Worm (Caenorhabditis elegans) whole organism, L4 larva: ENCODE measurements around the gene F20C5.6.

Experiments
- D1046.2 ChIP-seq: fragments of 200-800 bp; sonication (Bioruptor generic); IDR thresholded peaks from 2 replicates; pipeline ENCODE4 v1.3.6; 2022; ENCODE audit warnings: missing genetic modification characterization, missing compliant biosample characterization
- F10B5.3 ChIP-seq: sonication (generic microtip); optimal IDR thresholded peaks from 2 replicates; lab custom pipeline; 2016; ENCODE audit warnings: mild to moderate bottlenecking, missing genetic modification characterization, missing compliant biosample characterization
- F26F4.8 ChIP-seq: fragments of 200-800 bp; sonication (Bioruptor generic); conservative IDR thresholded peaks from 2 replicates; pipeline ENCODE4 v1.3.6; 2022; ENCODE audit warnings: missing genetic modification characterization, missing compliant biosample characterization
- Y75B8A.6 ChIP-seq: fragments of 200-800 bp; sonication (Bioruptor generic); IDR thresholded peaks from 2 replicates; pipeline ENCODE4 v1.3.6; 2022; ENCODE audit warnings: missing genetic modification reagents, missing genetic modification characterization, missing compliant biosample characterization
- ZK337.2 ChIP-seq: fragments of 200-800 bp; sonication (Bioruptor generic); IDR thresholded peaks from 2 replicates; pipeline ENCODE4 v1.3.6; 2022; ENCODE audit warnings: missing genetic modification reagents, missing genetic modification characterization, missing compliant biosample characterization
- ZK546.5 ChIP-seq, 2 experiments: sonication (generic microtip); optimal IDR thresholded peaks; 2 replicates each; lab custom pipeline; 2017; ENCODE audit warnings: missing biosample characterization in 2 of 2, missing genetic modification characterization in 2 of 2
- aha-1 ChIP-seq: fragments of 150-350 bp; peaks from one replicate; lab custom pipeline; 2014; ENCODE audit warnings: missing biosample characterization, missing genetic modification characterization
- ama-1 ChIP-seq: fragments of 150-350 bp; optimal IDR thresholded peaks from 2 replicates; lab custom pipeline; 2014; ENCODE audit warnings: inconsistent platforms, mixed read lengths
- arid-1 ChIP-seq: fragments of 200-800 bp; sonication (Bioruptor generic); conservative IDR thresholded peaks from 2 replicates; pipeline ENCODE4 v1.3.6; 2022; ENCODE audit warnings: missing genetic modification reagents, missing genetic modification characterization, missing compliant biosample characterization
- attf-4 ChIP-seq: sonication (generic microtip); optimal IDR thresholded peaks from 3 replicates; lab custom pipeline; 2017; ENCODE audit warnings: missing biosample characterization, missing genetic modification characterization
- ceh-28 ChIP-seq: fragments of 150-350 bp; optimal IDR thresholded peaks from 2 replicates; lab custom pipeline; 2014; ENCODE audit warnings: missing biosample characterization, missing genetic modification reagents, missing genetic modification characterization
- ceh-44 ChIP-seq: fragments of 200-800 bp; sonication (Bioruptor generic); IDR thresholded peaks from 2 replicates; pipeline ENCODE4 v1.3.6; 2022; ENCODE audit warnings: missing genetic modification reagents, missing genetic modification characterization, missing compliant biosample characterization
- cey-2 ChIP-seq: sonication (generic microtip); optimal IDR thresholded peaks from 3 replicates; lab custom pipeline; 2017; ENCODE audit warnings: missing genetic modification characterization, mild to moderate bottlenecking, missing compliant biosample characterization, antibody characterized with exemption, borderline replicate concordance; ENCODE audit not compliant: insufficient read depth
- ctbp-1 ChIP-seq: fragments of 200-800 bp; sonication (Bioruptor generic); IDR thresholded peaks from 2 replicates; pipeline ENCODE4 v1.3.6; 2022; ENCODE audit warnings: missing genetic modification reagents, missing genetic modification characterization, missing compliant biosample characterization
- daf-19 ChIP-seq: fragments of 200-800 bp; sonication (Bioruptor generic); conservative IDR thresholded peaks from 2 replicates; pipeline ENCODE4 v1.3.6; 2022; ENCODE audit warnings: missing genetic modification characterization, missing compliant biosample characterization
- dpl-1 ChIP-seq: fragments of 150-350 bp; optimal IDR thresholded peaks from 2 replicates; lab custom pipeline; 2014; ENCODE audit warnings: missing biosample characterization, missing genetic modification reagents, missing genetic modification characterization
- duxl-1 ChIP-seq: sonication (generic microtip); optimal IDR thresholded peaks from 2 replicates; lab custom pipeline; 2016; ENCODE audit warnings: mild to moderate bottlenecking, missing genetic modification characterization, moderate library complexity, missing compliant biosample characterization; ENCODE audit not compliant: poor library complexity
- egl-43 ChIP-seq: fragments of 200-800 bp; sonication (Bioruptor generic); IDR thresholded peaks from 2 replicates; pipeline ENCODE4 v1.3.6; 2022; ENCODE audit warnings: missing genetic modification reagents, missing genetic modification characterization, missing compliant biosample characterization
- fkh-10 ChIP-seq: fragments of 150-350 bp; optimal IDR thresholded peaks from 2 replicates; lab custom pipeline; 2014; ENCODE audit warnings: missing biosample characterization, missing genetic modification reagents, missing genetic modification characterization
- fos-1 ChIP-seq: fragments of 150-350 bp; optimal IDR thresholded peaks from 2 replicates; lab custom pipeline; 2014; ENCODE audit warnings: missing biosample characterization, missing genetic modification characterization
- hif-1 ChIP-seq, 2 experiments: sonication (generic microtip); optimal IDR thresholded peaks; 2 replicates each; lab custom pipeline; 2016 to 2017; ENCODE audit warnings: missing compliant biosample characterization in 2 of 2, missing genetic modification characterization in 2 of 2, missing genetic modification reagents in 2 of 2, missing genotype in 2 of 2, mild to moderate bottlenecking in 1 of 2
- hlh-11 ChIP-seq: fragments of 200-800 bp; sonication (Bioruptor generic); optimal IDR thresholded peaks from 2 replicates; lab custom pipeline; 2018; ENCODE audit warnings: mild to moderate bottlenecking, missing genetic modification characterization, missing compliant biosample characterization
- hlh-30 ChIP-seq: sonication (generic microtip); optimal IDR thresholded peaks from 2 replicates; lab custom pipeline; 2017; ENCODE audit warnings: antibody characterized with exemption, mild to moderate bottlenecking, missing genetic modification characterization, missing compliant biosample characterization; ENCODE audit not compliant: insufficient read depth
- lim-7 ChIP-seq: fragments of 200-800 bp; sonication (Bioruptor generic); IDR thresholded peaks from 2 replicates; pipeline ENCODE4 v1.3.6; 2022; ENCODE audit warnings: missing genetic modification characterization, missing compliant biosample characterization
- lin-1 ChIP-seq: fragments of 200-800 bp; sonication (Bioruptor generic); IDR thresholded peaks from 2 replicates; pipeline ENCODE4 v1.3.6; 2022; ENCODE audit warnings: missing genetic modification reagents, missing genetic modification characterization, missing compliant biosample characterization
- lin-13 ChIP-seq: fragments of 150-350 bp; optimal IDR thresholded peaks from 2 replicates; lab custom pipeline; 2014; ENCODE audit warnings: missing biosample characterization, missing genetic modification reagents, missing genetic modification characterization
- lin-15B ChIP-seq: fragments of 150-350 bp; sonication (generic microtip); optimal IDR thresholded peaks from 3 replicates; lab custom pipeline; 2014; ENCODE audit warnings: missing biosample characterization, missing genetic modification characterization
- lin-38 ChIP-seq: fragments of 200-800 bp; sonication (Bioruptor generic); IDR thresholded peaks from 2 replicates; pipeline ENCODE4 v1.3.6; 2022; ENCODE audit warnings: missing genetic modification reagents, missing genetic modification characterization, missing compliant biosample characterization
- lsy-2 ChIP-seq, 2 experiments: fragments of 150-350 bp in 1 of 2; sonication (generic microtip) in 1 of 2; optimal IDR thresholded peaks; 2 replicates each; lab custom pipeline; 2014 to 2017; ENCODE audit warnings: missing biosample characterization in 2 of 2, missing genetic modification characterization in 2 of 2
- mep-1 ChIP-seq: fragments of 150-350 bp; sonication (generic microtip); optimal IDR thresholded peaks from 3 replicates; lab custom pipeline; 2014; ENCODE audit warnings: missing biosample characterization, missing genetic modification characterization
- mes-2 ChIP-seq: sonication (generic microtip); optimal IDR thresholded peaks from 2 replicates; lab custom pipeline; 2016; ENCODE audit warnings: missing genotype, mild to moderate bottlenecking, missing genetic modification characterization, missing compliant biosample characterization; ENCODE audit not compliant: poor library complexity, severe bottlenecking
- mxl-3 ChIP-seq: fragments of 200-800 bp; sonication (Bioruptor generic); optimal IDR thresholded peaks from 2 replicates; lab custom pipeline; 2018; ENCODE audit warnings: mild to moderate bottlenecking, missing genetic modification characterization, missing compliant biosample characterization
- nhr-111 ChIP-seq: fragments of 200-800 bp; sonication (Bioruptor generic); optimal IDR thresholded peaks from 2 replicates; lab custom pipeline; 2018; ENCODE audit warnings: mild to moderate bottlenecking, missing genetic modification characterization, missing compliant biosample characterization
- nhr-28 ChIP-seq: fragments of 150-350 bp; optimal IDR thresholded peaks from 2 replicates; lab custom pipeline; 2014; ENCODE audit warnings: missing biosample characterization, missing genetic modification characterization
- nhr-6 ChIP-seq: fragments of 150-350 bp; optimal IDR thresholded peaks from 2 replicates; lab custom pipeline; 2014; ENCODE audit warnings: missing biosample characterization, missing genetic modification characterization
- nhr-77 ChIP-seq: fragments of 150-350 bp; optimal IDR thresholded peaks from 2 replicates; lab custom pipeline; 2014; ENCODE audit warnings: missing biosample characterization, missing genetic modification characterization
- pqm-1 ChIP-seq: sonication (generic microtip); optimal IDR thresholded peaks from 2 replicates; lab custom pipeline; 2017; ENCODE audit warnings: missing biosample characterization, missing genetic modification characterization
- rbr-2 ChIP-seq: sonication (generic microtip); optimal IDR thresholded peaks from 2 replicates; lab custom pipeline; 2016; ENCODE audit warnings: missing genotype, missing genetic modification characterization, missing compliant biosample characterization
- skn-1 ChIP-seq: fragments of 150-350 bp; optimal IDR thresholded peaks from 2 replicates; lab custom pipeline; 2014; ENCODE audit warnings: missing biosample characterization, missing genetic modification characterization
- snpc-1.2 ChIP-seq: fragments of 200-800 bp; sonication (Bioruptor generic); IDR thresholded peaks from 2 replicates; pipeline ENCODE4 v1.3.6; 2022; ENCODE audit warnings: missing genetic modification reagents, missing genetic modification characterization, missing compliant biosample characterization
- unc-62 ChIP-seq, 3 experiments: fragments of 150-350 bp in 1 of 3; sonication (generic microtip); optimal IDR thresholded peaks in 2 of 3; peaks in 1 of 3; 1 replicate in 1 of 3; 2 replicates in 2 of 3; lab custom pipeline; 2014 to 2017; ENCODE audit warnings: missing biosample characterization in 3 of 3, missing genetic modification characterization in 3 of 3, missing genetic modification reagents in 3 of 3, missing genotype in 1 of 3
- zfp-2 ChIP-seq: sonication (generic microtip); optimal IDR thresholded peaks from 2 replicates; lab custom pipeline; 2016; ENCODE audit warnings: mild to moderate bottlenecking, missing genetic modification characterization, missing compliant biosample characterization
- ztf-11 ChIP-seq: fragments of 150-350 bp; optimal IDR thresholded peaks from 2 replicates; lab custom pipeline; 2014; ENCODE audit warnings: missing biosample characterization, missing genetic modification characterization

F20C5.6 gene

ce11 chrIV:8769539-8769938 lies 3.5 kb downstream of the F20C5.6 start, which contains the start of gene F20C5.5:
Gene F20C5.5, minus strand, starts transcription at chrIV:8769639.
- TF ChIP-seq aha-1 (peak; percentile 39), hif-1 (tag; optimal IDR thresholded peaks at IDR 0.05; lab: Kevin White, UChicago) (no peak)

- TF ChIP-seq nhr-28 (tag; lab: Kevin White, UChicago) (peak; percentile 27), zfp-2 (tag; lab: Kevin White, UChicago) (no peak), duxl-1 (no peak), nhr-6 (no peak), ztf-11 (tag; lab: Kevin White, UChicago) (no peak)
- TF ChIP-seq, all 104 proteins: peak for 1
Observed at ce11 chrIV:8764567-8764966, 8.4 kb downstream of the F20C5.6 start, which contains the start of gene cdc-50.B. Gene cdc-50.B, plus strand, starts transcription at chrIV:8764867.

- TF ChIP-seq ctbp-1 (GFP tag; lab: Robert Waterston, UW) (peak; percentile 61), nhr-6 (peak; percentile 13), lin-38 (GFP tag; lab: Robert Waterston, UW) (no peak), daf-19 (GFP tag; lab: Robert Waterston, UW) (no peak), lin-1 (GFP tag; lab: Robert Waterston, UW) (no peak), attf-4 (tag; lab: Kevin White, UChicago) (no peak), rbr-2 (tag; lab: Kevin White, UChicago) (peak; percentile 62), D1046.2 (GFP tag; lab: Robert Waterston, UW) (no peak), ama-1 (lab: Kevin White, UChicago) (no peak), ZK546.5 (tag; optimal IDR thresholded peaks at IDR 0.05; lab: Kevin White, UChicago) (no peak), F10B5.3 (no peak), hlh-30 (peak; percentile 30), ceh-44 (GFP tag; lab: Robert Waterston, UW) (no peak), dpl-1 (GFP tag; lab: Kevin White, UChicago) (no peak), pqm-1 (tag; lab: Kevin White, UChicago) (no peak), lim-7 (no peak), ZK337.2 (GFP tag; lab: Robert Waterston, UW) (no peak), aha-1 (peak; percentile 32), cey-2 (tag; lab: Kevin White, UChicago) (no peak), fkh-10 (peak; percentile 94), nhr-77 (no peak), unc-62 (GFP tag; optimal IDR thresholded peaks at IDR 0.05 in 1 of 2; lab: Kevin White, UChicago) (peak in 1 of 2 experiments; percentile 98), unc-62 (tag; optimal IDR thresholded peaks at IDR 0.05; lab: Kevin White, UChicago) (no peak), lin-13 (GFP tag; lab: Kevin White, UChicago) (no peak), nhr-111 (GFP tag; lab: Kevin White, UChicago) (no peak), F26F4.8 (GFP tag; lab: Robert Waterston, UW) (no peak), egl-43 (no peak), ceh-28 (tag; lab: Kevin White, UChicago) (peak; percentile 16), mep-1 (tag; lab: Kevin White, UChicago) (peak; percentile 61)
- TF ChIP-seq, all 104 proteins: peak for 9
Observed at ce11 chrIV:8762471-8762870, 10.5 kb downstream of the F20C5.6 start.

- TF ChIP-seq lin-15B (tag; lab: Kevin White, UChicago) (no peak), D1046.2 (GFP tag; lab: Robert Waterston, UW) (no peak)
Observed at ce11 chrIV:8761896-8762295, 11.1 kb downstream of the F20C5.6 start, which contains the start of the genes F20C5.11 and klp-11. Gene F20C5.11, minus strand, starts transcription at chrIV:8761996. Gene klp-11, minus strand, starts transcription at chrIV:8762066.

- TF ChIP-seq snpc-1.2 (GFP tag; lab: Robert Waterston, UW) (no peak), aha-1 (no peak), mxl-3 (GFP tag; lab: Kevin White, UChicago) (no peak), rbr-2 (tag; lab: Kevin White, UChicago) (peak; percentile 42), mes-2 (peak; percentile 49), skn-1 (tag; lab: Kevin White, UChicago) (no peak), ztf-11 (tag; lab: Kevin White, UChicago) (no peak), nhr-6 (no peak), hlh-11 (peak; percentile 31), ctbp-1 (GFP tag; lab: Robert Waterston, UW) (peak; percentile 75), lim-7 (no peak), hlh-30 (peak; percentile 34), ZK546.5 (tag; optimal IDR thresholded peaks at IDR 0.05; lab: Kevin White, UChicago) (no peak), Y75B8A.6 (GFP tag; lab: Robert Waterston, UW) (no peak), arid-1 (GFP tag; lab: Robert Waterston, UW) (no peak), fos-1 (tag; lab: Kevin White, UChicago) (no peak), egl-43 (no peak), lsy-2 (tag; optimal IDR thresholded peaks at IDR 0.05; lab: Kevin White, UChicago) (peak in 1 of 2 experiments; percentile 52)
Observed at ce11 chrIV:8758620-8759019, 14.4 kb downstream of the F20C5.6 start.
